Worm (Caenorhabditis elegans) whole organism, L4 larva: ENCODE results near the gene C10G8.3.

Experiments
- F37D6.2 ChIP-seq: sonication (generic microtip); optimal IDR thresholded peaks from 2 replicates; lab custom pipeline; 2016; ENCODE audit warnings: mild to moderate bottlenecking, missing genetic modification characterization, missing compliant biosample characterization
- T20F7.1 ChIP-seq: fragments of 200-800 bp; sonication (Bioruptor generic); optimal IDR thresholded peaks from 2 replicates; lab custom pipeline; 2018; ENCODE audit warnings: mild to moderate bottlenecking, missing genetic modification characterization, missing compliant biosample characterization
- T26A8.4 ChIP-seq: fragments of 200-800 bp; sonication (Bioruptor generic); IDR thresholded peaks from 2 replicates; pipeline ENCODE4 v1.3.6; 2022; ENCODE audit warnings: missing genetic modification characterization, missing compliant biosample characterization
- aha-1 ChIP-seq: fragments of 150-350 bp; peaks from one replicate; lab custom pipeline; 2014; ENCODE audit warnings: missing biosample characterization, missing genetic modification characterization
- attf-4 ChIP-seq: sonication (generic microtip); optimal IDR thresholded peaks from 3 replicates; lab custom pipeline; 2017; ENCODE audit warnings: missing biosample characterization, missing genetic modification characterization
- ceh-28 ChIP-seq: fragments of 150-350 bp; optimal IDR thresholded peaks from 2 replicates; lab custom pipeline; 2014; ENCODE audit warnings: missing biosample characterization, missing genetic modification reagents, missing genetic modification characterization
- daf-16 ChIP-seq, 3 experiments: sonication (generic microtip); optimal IDR thresholded peaks; 2 replicates each; lab custom pipeline; 2016 to 2017; ENCODE audit warnings: missing genetic modification characterization in 3 of 3, missing genetic modification reagents in 3 of 3, mild to moderate bottlenecking in 2 of 3, missing compliant biosample characterization in 2 of 3, missing biosample characterization in 1 of 3, moderate library complexity in 1 of 3
- dmd-6 ChIP-seq: fragments of 200-800 bp; sonication (Bioruptor generic); IDR thresholded peaks from 2 replicates; pipeline ENCODE4 v1.3.6; 2022; ENCODE audit warnings: missing genetic modification reagents, missing genetic modification characterization, missing compliant biosample characterization
- dmd-9 ChIP-seq: fragments of 200-800 bp; sonication (Bioruptor generic); IDR thresholded peaks from 2 replicates; pipeline ENCODE4 v1.3.6; 2022; ENCODE audit warnings: missing genetic modification reagents, missing genetic modification characterization, missing compliant biosample characterization
- dve-1 ChIP-seq: sonication (generic microtip); optimal IDR thresholded peaks from 2 replicates; lab custom pipeline; 2017; ENCODE audit warnings: antibody characterized with exemption, mild to moderate bottlenecking, missing genetic modification characterization, missing compliant biosample characterization; ENCODE audit not compliant: insufficient read depth
- egl-27 ChIP-seq: sonication (generic microtip); optimal IDR thresholded peaks from 3 replicates; lab custom pipeline; 2017; ENCODE audit warnings: missing biosample characterization, missing genetic modification reagents, missing genetic modification characterization
- egl-43 ChIP-seq: fragments of 200-800 bp; sonication (Bioruptor generic); IDR thresholded peaks from 2 replicates; pipeline ENCODE4 v1.3.6; 2022; ENCODE audit warnings: missing genetic modification reagents, missing genetic modification characterization, missing compliant biosample characterization
- fos-1 ChIP-seq: fragments of 150-350 bp; optimal IDR thresholded peaks from 2 replicates; lab custom pipeline; 2014; ENCODE audit warnings: missing biosample characterization, missing genetic modification characterization
- gei-8 ChIP-seq: fragments of 200-800 bp; sonication (Bioruptor generic); optimal IDR thresholded peaks from 2 replicates; lab custom pipeline; 2018; ENCODE audit warnings: mild to moderate bottlenecking, missing genetic modification characterization, missing compliant biosample characterization
- hlh-11 ChIP-seq: fragments of 200-800 bp; sonication (Bioruptor generic); optimal IDR thresholded peaks from 2 replicates; lab custom pipeline; 2018; ENCODE audit warnings: mild to moderate bottlenecking, missing genetic modification characterization, missing compliant biosample characterization
- hlh-30 ChIP-seq: sonication (generic microtip); optimal IDR thresholded peaks from 2 replicates; lab custom pipeline; 2017; ENCODE audit warnings: antibody characterized with exemption, mild to moderate bottlenecking, missing genetic modification characterization, missing compliant biosample characterization; ENCODE audit not compliant: insufficient read depth
- hmg-1.1 ChIP-seq: fragments of 200-800 bp; sonication (Bioruptor generic); IDR thresholded peaks from 2 replicates; pipeline ENCODE4 v1.3.6; 2022; ENCODE audit warnings: missing genetic modification reagents, missing genetic modification characterization, missing compliant biosample characterization
- lin-38 ChIP-seq: fragments of 200-800 bp; sonication (Bioruptor generic); IDR thresholded peaks from 2 replicates; pipeline ENCODE4 v1.3.6; 2022; ENCODE audit warnings: missing genetic modification reagents, missing genetic modification characterization, missing compliant biosample characterization
- lin-39 ChIP-seq: fragments of 150-350 bp; optimal IDR thresholded peaks from 2 replicates; lab custom pipeline; 2014; ENCODE audit warnings: missing biosample characterization, missing genetic modification reagents, missing genetic modification characterization
- mdl-1 ChIP-seq, 2 experiments: fragments of 150-350 bp in 1 of 2; sonication (generic microtip) in 1 of 2; optimal IDR thresholded peaks; 2 replicates each; lab custom pipeline; 2014 to 2017; ENCODE audit warnings: missing biosample characterization in 2 of 2, missing genetic modification characterization in 2 of 2
- mes-2 ChIP-seq: sonication (generic microtip); optimal IDR thresholded peaks from 2 replicates; lab custom pipeline; 2016; ENCODE audit warnings: missing genotype, mild to moderate bottlenecking, missing genetic modification characterization, missing compliant biosample characterization; ENCODE audit not compliant: poor library complexity, severe bottlenecking
- mxl-2 ChIP-seq: fragments of 200-800 bp; sonication (Bioruptor generic); conservative IDR thresholded peaks from 2 replicates; pipeline ENCODE4 v1.3.6; 2022; ENCODE audit warnings: missing genetic modification reagents, missing genetic modification characterization, missing compliant biosample characterization
- mxl-3 ChIP-seq: fragments of 200-800 bp; sonication (Bioruptor generic); optimal IDR thresholded peaks from 2 replicates; lab custom pipeline; 2018; ENCODE audit warnings: mild to moderate bottlenecking, missing genetic modification characterization, missing compliant biosample characterization
- nhr-102 ChIP-seq: sonication (generic microtip); optimal IDR thresholded peaks from 2 replicates; lab custom pipeline; 2016; ENCODE audit warnings: mild to moderate bottlenecking, missing genetic modification characterization, moderate library complexity, missing compliant biosample characterization
- nhr-28 ChIP-seq: fragments of 150-350 bp; optimal IDR thresholded peaks from 2 replicates; lab custom pipeline; 2014; ENCODE audit warnings: missing biosample characterization, missing genetic modification characterization
- nhr-42 ChIP-seq: fragments of 200-800 bp; sonication (Bioruptor generic); IDR thresholded peaks from 2 replicates; pipeline ENCODE4 v1.3.6; 2022; ENCODE audit warnings: missing genetic modification characterization, missing compliant biosample characterization
- nhr-48 ChIP-seq: sonication (generic microtip); optimal IDR thresholded peaks from 2 replicates; lab custom pipeline; 2016; ENCODE audit warnings: mild to moderate bottlenecking, missing genetic modification characterization, missing compliant biosample characterization
- set-16 ChIP-seq: fragments of 200-800 bp; sonication (Bioruptor generic); IDR thresholded peaks from 2 replicates; pipeline ENCODE4 v1.3.6; 2022; ENCODE audit warnings: missing genetic modification reagents, missing genetic modification characterization, missing compliant biosample characterization
- skn-1 ChIP-seq: fragments of 150-350 bp; optimal IDR thresholded peaks from 2 replicates; lab custom pipeline; 2014; ENCODE audit warnings: missing biosample characterization, missing genetic modification characterization
- unc-39 ChIP-seq: sonication (generic microtip); optimal IDR thresholded peaks from 2 replicates; lab custom pipeline; 2017; ENCODE audit warnings: missing biosample characterization, missing genetic modification characterization
- unc-62 ChIP-seq, 3 experiments: fragments of 150-350 bp in 1 of 3; sonication (generic microtip); optimal IDR thresholded peaks in 2 of 3; peaks in 1 of 3; 1 replicate in 1 of 3; 2 replicates in 2 of 3; lab custom pipeline; 2014 to 2017; ENCODE audit warnings: missing biosample characterization in 3 of 3, missing genetic modification characterization in 3 of 3, missing genetic modification reagents in 3 of 3, missing genotype in 1 of 3
- zfp-2 ChIP-seq: sonication (generic microtip); optimal IDR thresholded peaks from 2 replicates; lab custom pipeline; 2016; ENCODE audit warnings: mild to moderate bottlenecking, missing genetic modification characterization, missing compliant biosample characterization
- zfp-3 ChIP-seq: fragments of 200-800 bp; sonication (Bioruptor generic); conservative IDR thresholded peaks from 2 replicates; pipeline ENCODE4 v1.3.6; 2022; ENCODE audit warnings: missing genetic modification reagents, missing genetic modification characterization, missing compliant biosample characterization
- ztf-7 ChIP-seq: fragments of 150-350 bp; optimal IDR thresholded peaks from 2 replicates; lab custom pipeline; 2014; ENCODE audit warnings: missing biosample characterization, missing genetic modification characterization

C10G8.3 gene

ce11 chrV:5271487-5271886 lies 41.1 kb upstream of the C10G8.3 start (continued):
- TF ChIP-seq mdl-1 (tag; optimal IDR thresholded peaks at IDR 0.05; lab: Kevin White, UChicago) (peak; percentile 74 to 89), nhr-102 (tag; lab: Kevin White, UChicago) (peak; percentile 81)

ce11 chrV:5272034-5272433 lies 40.5 kb upstream of the C10G8.3 start:
- no peak for TF ChIP-seq mxl-2 (GFP tag; lab: Robert Waterston, UW)
- no peak for TF ChIP-seq unc-39
- TF ChIP-seq skn-1 (tag; lab: Kevin White, UChicago) = no peak
- TF ChIP-seq T20F7.1 (GFP tag; lab: Kevin White, UChicago) = no peak
- TF ChIP-seq F37D6.2 (tag; lab: Kevin White, UChicago) = no peak
- TF ChIP-seq lin-39 (tag; lab: Kevin White, UChicago) = no peak
- 0 out of 2 replicates have a peak, but pooled peaks have one; percentile 7 for TF ChIP-seq lin-38 (GFP tag; lab: Robert Waterston, UW)
- no peak for TF ChIP-seq daf-16 (GFP tag; optimal IDR thresholded peaks at IDR 0.05; lab: Kevin White, UChicago)
- peak; percentile 51 for TF ChIP-seq daf-16 (tag; optimal IDR thresholded peaks at IDR 0.05; lab: Kevin White, UChicago)
- no peak for TF ChIP-seq T26A8.4
- TF ChIP-seq mes-2 (tag; lab: Kevin White, UChicago) = no peak
- TF ChIP-seq nhr-42 (GFP tag; lab: Robert Waterston, UW) = no peak
- no peak for TF ChIP-seq egl-27
- no peak for TF ChIP-seq zfp-3 (GFP tag; lab: Robert Waterston, UW)
- peak; percentile 7 for TF ChIP-seq nhr-28 (tag; lab: Kevin White, UChicago)
- TF ChIP-seq dmd-6 (GFP tag; lab: Robert Waterston, UW) = peak; percentile 53

DNA sequence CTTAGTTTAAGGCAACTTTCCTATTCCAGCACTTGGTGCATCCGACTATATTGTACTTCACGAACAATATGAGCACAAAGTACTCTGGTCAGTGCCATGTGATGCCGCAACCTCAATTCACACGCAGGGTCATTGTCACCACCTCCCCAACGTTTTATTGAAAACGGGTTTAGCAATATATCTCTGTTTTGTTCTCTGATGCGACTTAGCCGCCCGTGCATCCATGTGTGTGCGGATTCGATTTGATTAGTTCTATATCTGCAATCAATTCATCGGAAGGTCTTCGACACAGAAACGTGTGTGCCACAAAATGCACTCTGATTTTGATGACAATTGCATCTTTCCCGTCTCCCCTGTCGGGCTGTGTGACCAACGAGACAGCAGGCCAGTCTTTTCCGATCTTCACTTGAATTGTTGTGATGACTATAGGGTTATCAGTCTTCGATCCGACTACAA lies 39.9 kb upstream of the C10G8.3 start:
- TF ChIP-seq nhr-28 (tag; lab: Kevin White, UChicago) (peak; percentile 48), hlh-30 (tag; lab: Kevin White, UChicago) (peak; percentile 15), hlh-11 (tag; lab: Kevin White, UChicago) (peak; percentile 70), fos-1 (tag; lab: Kevin White, UChicago) (no peak), set-16 (no peak), nhr-102 (tag; lab: Kevin White, UChicago) (peak; percentile 17), hmg-1.1 (0 out of 2 replicates have a peak, but pooled peaks have one; percentile 17), ztf-7 (tag; lab: Kevin White, UChicago) (no peak), aha-1 (tag; lab: Kevin White, UChicago) (peak; percentile 39), egl-43 (GFP tag; lab: Robert Waterston, UW) (peak; percentile 15; the same call in 1 of the 2 replicates), daf-16 (GFP tag; optimal IDR thresholded peaks at IDR 0.05; lab: Kevin White, UChicago) (no peak), daf-16 (tag; optimal IDR thresholded peaks at IDR 0.05; lab: Kevin White, UChicago) (peak; percentile 52), dmd-6 (GFP tag; lab: Robert Waterston, UW) (peak; percentile 46; the same call in 1 of the 2 replicates), nhr-48 (tag; lab: Kevin White, UChicago) (peak; percentile 60), mxl-3 (GFP tag; lab: Kevin White, UChicago) (peak; percentile 81)

DNA sequence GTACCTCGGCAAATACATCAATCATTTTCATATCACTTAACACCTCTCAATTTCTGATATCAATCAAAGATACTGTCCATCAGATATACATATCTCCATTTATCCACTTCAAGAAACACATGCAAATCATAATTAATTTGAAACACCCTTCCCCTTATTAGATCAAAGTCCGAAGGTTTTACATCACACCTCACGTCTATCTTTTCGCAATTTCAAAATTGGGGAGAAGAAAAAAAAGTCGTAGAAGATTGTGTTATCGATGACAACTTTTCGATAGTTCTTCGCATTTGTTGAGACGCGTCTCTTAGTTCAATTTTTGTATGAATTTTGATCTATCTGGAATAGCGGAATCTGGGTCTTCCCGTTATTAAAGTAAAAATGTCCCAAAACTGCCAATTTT lies 39.3 kb upstream of the C10G8.3 start:
- TF ChIP-seq gei-8 (GFP tag; lab: Kevin White, UChicago) (no peak), dve-1 (tag; lab: Kevin White, UChicago) (peak; percentile 31), unc-62 (GFP tag; optimal IDR thresholded peaks at IDR 0.05 in 1 of 2; lab: Kevin White, UChicago) (peak in 1 of 2 experiments; percentile 44), unc-62 (tag; optimal IDR thresholded peaks at IDR 0.05; lab: Kevin White, UChicago) (no peak)
- TF ChIP-seq, all 104 proteins: peak for 2

ce11 chrV:5273770-5274169 lies 38.8 kb upstream of the C10G8.3 start, which contains the start of gene natc-2:
Gene natc-2 (plus strand): TSS chrV:5274070.
- TF ChIP-seq mdl-1 (tag; optimal IDR thresholded peaks at IDR 0.05; lab: Kevin White, UChicago) = no peak
- no peak for TF ChIP-seq attf-4 (tag; lab: Kevin White, UChicago)
- no peak for TF ChIP-seq hlh-11 (tag; lab: Kevin White, UChicago)
- TF ChIP-seq ceh-28 (tag; lab: Kevin White, UChicago) = no peak
- TF ChIP-seq set-16 = no peak
- no peak for TF ChIP-seq dmd-9
- no peak for TF ChIP-seq lin-39 (tag; lab: Kevin White, UChicago)
- no peak for TF ChIP-seq aha-1 (tag; lab: Kevin White, UChicago)
- TF ChIP-seq daf-16 (GFP tag; optimal IDR thresholded peaks at IDR 0.05; lab: Kevin White, UChicago) = no peak
- TF ChIP-seq daf-16 (tag; optimal IDR thresholded peaks at IDR 0.05; lab: Kevin White, UChicago) = no peak
- TF ChIP-seq zfp-2 (tag; lab: Kevin White, UChicago) = no peak
